Fruit fly (Drosophila melanogaster): Measurements from ENCODE around the gene CG46339.
A peak's percentile ranks its signal among the peaks of the same experiment; 100 is the strongest.

The CG46339 gene

DNA sequence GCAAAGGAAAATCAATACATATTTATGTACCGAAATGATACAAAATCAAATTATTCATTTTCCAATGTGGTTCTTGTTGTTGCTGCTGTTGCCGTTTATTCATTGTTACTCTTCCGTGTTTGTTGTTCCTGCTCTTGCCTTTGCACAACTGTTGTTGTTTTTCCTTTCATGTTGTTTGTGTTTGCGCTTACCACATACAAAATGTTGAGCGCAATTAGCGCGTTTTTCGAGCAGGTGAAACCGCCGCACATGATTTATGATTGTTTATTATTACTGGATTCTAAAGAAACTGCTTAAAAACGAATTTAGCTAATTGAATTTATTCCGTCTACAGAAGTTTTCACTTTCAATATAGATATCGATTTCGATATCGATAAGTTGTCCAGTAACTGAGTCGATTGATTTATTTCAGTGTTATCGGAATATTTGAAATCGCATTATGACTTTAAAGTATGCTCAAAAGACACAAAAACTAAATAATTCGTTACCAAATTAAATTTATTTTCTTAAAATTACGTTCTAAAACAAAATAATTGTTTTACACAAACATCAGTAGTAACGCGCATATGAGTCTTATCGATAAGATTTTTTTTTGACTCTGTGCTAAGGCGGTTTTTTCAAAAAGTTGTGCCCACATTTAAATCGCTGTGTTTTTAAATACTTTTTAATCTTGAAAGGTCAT is 49.0 kb downstream of the CG46339 start, which contains the start of gene Tsp97E:
Tsp97E (minus strand) TSS at position 366 of the 682 bp plus-strand sequence.
- no peak for TF ChIP-seq OdsH (GFP tag; optimal IDR thresholded peaks at IDR 0.05)
- TF ChIP-seq fru (GFP tag; optimal IDR thresholded peaks at IDR 0.05), result peak; percentile 54
- TF ChIP-seq Abd-B (GFP tag; optimal IDR thresholded peaks at IDR 0.05), result no peak
- no peak for TF ChIP-seq woc (GFP tag; optimal IDR thresholded peaks at IDR 0.05)
- TF ChIP-seq dsf (GFP tag; optimal IDR thresholded peaks at IDR 0.05; ENCODE audit: borderline replicate concordance), result no peak
- no peak for TF ChIP-seq h (GFP tag; optimal IDR thresholded peaks at IDR 0.05)
- peak; percentile 3 for TF ChIP-seq Hnf4 (GFP tag; optimal IDR thresholded peaks at IDR 0.05)
- TF ChIP-seq CG9705 (GFP tag; optimal IDR thresholded peaks at IDR 0.05), result no peak
- TF ChIP-seq sage (GFP tag; optimal IDR thresholded peaks at IDR 0.05), result no peak
- no peak for TF ChIP-seq jim (GFP tag; optimal IDR thresholded peaks at IDR 0.05)
- TF ChIP-seq Myc (optimal IDR thresholded peaks at IDR 0.05), result no peak
- no peak for TF ChIP-seq tai (GFP tag; optimal IDR thresholded peaks at IDR 0.05)
- TF ChIP-seq Sp1 (GFP tag; optimal IDR thresholded peaks at IDR 0.05), result peak; percentile 5
- TF ChIP-seq brk (GFP tag; optimal IDR thresholded peaks at IDR 0.05), result peak; percentile 25

DNA sequence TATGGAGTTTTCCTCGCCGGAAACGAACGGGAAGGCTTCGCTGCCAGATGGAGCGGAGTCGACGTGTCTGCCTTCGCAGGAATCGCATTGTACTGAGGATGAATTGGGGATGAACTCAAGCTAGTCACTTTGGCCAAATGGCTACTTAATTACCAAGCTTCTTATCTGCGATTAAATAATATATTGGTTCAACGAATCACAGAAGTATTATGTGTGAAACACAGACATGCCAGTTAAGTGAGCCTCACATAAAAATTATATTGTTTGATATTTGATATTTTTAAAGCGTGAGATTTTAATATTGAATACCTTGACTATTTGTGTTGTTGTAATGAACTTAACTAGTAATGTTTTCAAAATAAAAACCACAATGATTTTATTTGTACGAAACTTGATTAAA is 50.8 kb downstream of the CG46339 start, which contains the start of gene Gr97a:
Gr97a (minus strand) TSS at position 101 of the 400 bp plus-strand sequence.
- no peak for TF ChIP-seq foxo (GFP tag; optimal IDR thresholded peaks at IDR 0.05)
- no peak for TF ChIP-seq dl (GFP tag; optimal IDR thresholded peaks at IDR 0.05; ENCODE audit: insufficient read depth in 1 of 2, partially characterized antibody in 2 of 2)
- no peak for TF ChIP-seq GATAd (GFP tag; optimal IDR thresholded peaks at IDR 0.05)
- no peak for TF ChIP-seq Jra (GFP tag; optimal IDR thresholded peaks at IDR 0.05)
- TF ChIP-seq br (GFP tag; optimal IDR thresholded peaks at IDR 0.05), result no peak
- no peak for TF ChIP-seq Sp1 (GFP tag; optimal IDR thresholded peaks at IDR 0.05)
- no peak for TF ChIP-seq fru (GFP tag; optimal IDR thresholded peaks at IDR 0.05)
- no peak for TF ChIP-seq Hr83 (GFP tag; optimal IDR thresholded peaks at IDR 0.05; ENCODE audit: poor library complexity, severe bottlenecking)
- TF ChIP-seq psq (GFP tag; optimal IDR thresholded peaks at IDR 0.05), result no peak
- TF ChIP-seq woc (GFP tag; optimal IDR thresholded peaks at IDR 0.05), result no peak
- no peak for TF ChIP-seq jim (GFP tag; optimal IDR thresholded peaks at IDR 0.05)
- no peak for TF ChIP-seq Hr78 (GFP tag; optimal IDR thresholded peaks at IDR 0.05)
- no peak for TF ChIP-seq HLH106 (tag; optimal IDR thresholded peaks at IDR 0.05)
- no peak for TF ChIP-seq CG32264 (GFP tag; optimal IDR thresholded peaks at IDR 0.05)
- TF ChIP-seq Hnf4 (GFP tag; optimal IDR thresholded peaks at IDR 0.05), result no peak
- TF ChIP-seq dsf (GFP tag; optimal IDR thresholded peaks at IDR 0.05; ENCODE audit: borderline replicate concordance), result no peak
- no peak for TF ChIP-seq rgr (GFP tag; optimal IDR thresholded peaks at IDR 0.05)
- TF ChIP-seq usp (GFP tag; optimal IDR thresholded peaks at IDR 0.05), result no peak
- TF ChIP-seq Myc (optimal IDR thresholded peaks at IDR 0.05), result no peak

DNA sequence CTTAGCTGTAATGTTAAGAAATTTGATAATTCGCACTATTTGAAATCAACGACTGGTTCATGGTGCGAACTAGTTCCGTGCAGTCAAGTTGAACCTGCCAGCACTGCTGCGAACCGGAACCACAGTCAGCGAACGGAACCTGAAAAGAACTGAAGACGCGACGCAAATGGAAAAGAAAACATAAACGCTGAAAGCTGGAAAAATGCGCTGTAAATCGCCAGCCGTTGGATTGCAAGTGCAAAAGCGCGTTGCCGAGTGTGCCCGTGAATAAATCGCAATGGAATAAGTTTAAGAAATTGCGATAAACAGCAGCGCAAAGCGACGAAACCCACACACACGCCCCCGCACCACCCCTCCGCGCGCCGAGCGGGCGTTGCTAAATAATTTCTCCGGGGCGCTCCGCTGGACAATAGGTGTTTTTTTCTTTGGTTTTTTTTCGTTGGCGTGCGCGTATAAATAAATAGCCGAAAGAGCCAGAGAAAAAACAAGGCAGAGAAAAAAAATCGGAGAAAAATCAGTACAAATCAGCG is 51.3 kb downstream of the CG46339 start, which contains the start of gene CG5521:
CG5521 (plus strand) TSS at position 137 of the 530 bp plus-strand sequence.
- TF ChIP-seq fru (GFP tag; optimal IDR thresholded peaks at IDR 0.05), result no peak
- peak; percentile 59 for TF ChIP-seq h (GFP tag; optimal IDR thresholded peaks at IDR 0.05)
- TF ChIP-seq Abd-B (GFP tag; optimal IDR thresholded peaks at IDR 0.05), result no peak
- TF ChIP-seq CG32264 (GFP tag; optimal IDR thresholded peaks at IDR 0.05), result no peak
- no peak for TF ChIP-seq Dif (GFP tag; optimal IDR thresholded peaks at IDR 0.05; ENCODE audit: partially characterized antibody)
- peak; percentile 9 for TF ChIP-seq Sp1 (GFP tag; optimal IDR thresholded peaks at IDR 0.05)
- no peak for TF ChIP-seq GATAd (GFP tag; optimal IDR thresholded peaks at IDR 0.05)
- TF ChIP-seq Rel (GFP tag; optimal IDR thresholded peaks at IDR 0.05), result no peak
- TF ChIP-seq Rel (tag; optimal IDR thresholded peaks at IDR 0.05), result peak; percentile 8
- TF ChIP-seq psq (GFP tag; optimal IDR thresholded peaks at IDR 0.05), result peak; percentile 50
- no peak for TF ChIP-seq Myc (optimal IDR thresholded peaks at IDR 0.05)
- TF ChIP-seq woc (GFP tag; optimal IDR thresholded peaks at IDR 0.05), result peak; percentile 69

dm6 chr3R:26967587-26968312 is 52.2 kb downstream of the CG46339 start:
- TF ChIP-seq dsf (GFP tag; optimal IDR thresholded peaks at IDR 0.05; ENCODE audit: borderline replicate concordance) (no peak), HLH106 (tag; optimal IDR thresholded peaks at IDR 0.05) (peak; percentile 46), h (GFP tag; optimal IDR thresholded peaks at IDR 0.05) (no peak), OdsH (GFP tag; optimal IDR thresholded peaks at IDR 0.05) (peak; percentile 49), CG9705 (GFP tag; optimal IDR thresholded peaks at IDR 0.05) (no peak), Myc (optimal IDR thresholded peaks at IDR 0.05) (no peak), jim (GFP tag; optimal IDR thresholded peaks at IDR 0.05) (no peak), fru (GFP tag; optimal IDR thresholded peaks at IDR 0.05) (no peak), N (GFP tag; optimal IDR thresholded peaks at IDR 0.05) (no peak), GATAd (GFP tag; optimal IDR thresholded peaks at IDR 0.05) (no peak), dl (GFP tag; optimal IDR thresholded peaks at IDR 0.05; ENCODE audit: insufficient read depth in 1 of 2, partially characterized antibody in 2 of 2) (no peak), rgr (GFP tag; optimal IDR thresholded peaks at IDR 0.05) (peak; percentile 35), pan (optimal IDR thresholded peaks at IDR 0.05) (no peak), psq (GFP tag; optimal IDR thresholded peaks at IDR 0.05) (peak; percentile 63), Dfd (GFP tag; optimal IDR thresholded peaks at IDR 0.05) (no peak), Hnf4 (GFP tag; optimal IDR thresholded peaks at IDR 0.05) (peak; percentile 1), brk (GFP tag; optimal IDR thresholded peaks at IDR 0.05) (no peak), woc (GFP tag; optimal IDR thresholded peaks at IDR 0.05) (peak; percentile 32), Hr83 (GFP tag; optimal IDR thresholded peaks at IDR 0.05; ENCODE audit: poor library complexity, severe bottlenecking) (no peak), dmrt93B (GFP tag; optimal IDR thresholded peaks at IDR 0.05) (no peak), usp (GFP tag; optimal IDR thresholded peaks at IDR 0.05) (no peak), sage (GFP tag; optimal IDR thresholded peaks at IDR 0.05) (no peak), tai (GFP tag; optimal IDR thresholded peaks at IDR 0.05) (no peak), Abd-B (GFP tag; optimal IDR thresholded peaks at IDR 0.05) (no peak), foxo (GFP tag; optimal IDR thresholded peaks at IDR 0.05) (peak in 1 of 2 experiments; percentile 61), CG32264 (GFP tag; optimal IDR thresholded peaks at IDR 0.05) (no peak), lola (GFP tag; optimal IDR thresholded peaks at IDR 0.05) (no peak), CrebA (GFP tag; optimal IDR thresholded peaks at IDR 0.05; ENCODE audit: borderline replicate concordance) (no peak), Sp1 (GFP tag; optimal IDR thresholded peaks at IDR 0.05) (peak; percentile 57)
